Worm (Caenorhabditis elegans) whole organism, L1 larva: ENCODE data around the gene T08E11.1.

Experiments
- nhr-71 ChIP-seq: sonication (generic microtip); optimal IDR thresholded peaks from 2 replicates; lab custom pipeline; 2016; ENCODE audit warnings: mild to moderate bottlenecking, missing genetic modification characterization, moderate library complexity, missing compliant biosample characterization
- sup-37 ChIP-seq: fragments of 200-800 bp; sonication (Bioruptor generic); optimal IDR thresholded peaks from 2 replicates; lab custom pipeline; 2018; ENCODE audit warnings: mild to moderate bottlenecking, missing genetic modification characterization, missing compliant biosample characterization

DNA sequence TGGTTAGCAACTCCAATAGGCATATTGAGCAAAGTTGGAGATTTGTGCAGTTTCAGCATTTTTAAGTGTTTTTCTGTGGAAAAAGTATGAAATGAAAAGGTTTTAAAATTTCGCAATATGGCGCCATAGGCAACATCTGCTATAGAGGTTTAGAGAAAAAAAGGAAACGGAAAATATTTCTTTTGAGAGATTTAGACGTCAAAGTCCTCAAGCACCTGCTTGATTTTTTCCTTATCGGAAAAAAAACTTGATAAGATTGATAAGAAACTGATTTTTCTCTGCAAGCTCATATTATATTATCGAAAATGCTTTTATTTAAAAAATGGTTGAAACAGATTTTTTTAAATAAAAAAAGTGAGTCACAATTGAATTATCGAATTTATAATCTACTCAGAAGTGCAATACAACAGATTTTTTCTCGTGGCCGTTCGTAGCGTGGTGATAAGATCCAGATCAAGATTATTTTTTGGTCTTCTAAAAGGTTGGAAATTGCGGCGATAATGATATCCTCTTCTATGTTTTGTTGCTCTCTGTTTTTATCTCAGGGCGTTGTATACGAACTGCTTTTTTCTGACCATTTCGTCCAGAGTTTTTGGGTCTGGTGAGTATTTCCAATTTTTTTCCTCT, 16.2 kb upstream of the T08E11.1 start, which contains the start of gene fbxc-19:
- TF ChIP-seq sup-37 (no peak), nhr-71 (tag; lab: Kevin White, UChicago) (peak; percentile 72)
